Worm (Caenorhabditis elegans) whole organism, midembryonic: ENCODE data around the gene nos-3.
"Not testable (repeated sequence)": the region's sequence is repeated elsewhere in the genome, so short reads cannot be mapped to it uniquely, and the experiment has no call there.

Source experiments
- T22C8.4 ChIP-seq: fragments of 200-800 bp; sonication (Bioruptor generic); IDR thresholded peaks from 2 replicates; pipeline ENCODE4 v1.3.6; 2022; ENCODE audit warnings: missing genetic modification characterization, missing compliant biosample characterization
- cog-1 ChIP-seq: sonication (generic microtip); optimal IDR thresholded peaks from 2 replicates; lab custom pipeline; 2016; ENCODE audit warnings: missing genetic modification characterization, missing compliant biosample characterization
- flt-1 ChIP-seq: fragments of 200-800 bp; sonication (Bioruptor generic); IDR thresholded peaks from 2 replicates; pipeline ENCODE4 v1.3.6; 2022; ENCODE audit warnings: missing genetic modification characterization, missing compliant biosample characterization
- klf-2 ChIP-seq: fragments of 200-800 bp; sonication (Bioruptor generic); conservative IDR thresholded peaks from 2 replicates; pipeline ENCODE4 v1.3.6; 2022; ENCODE audit warnings: missing genetic modification reagents, missing genetic modification characterization, missing compliant biosample characterization
- med-1 ChIP-seq: sonication (generic microtip); optimal IDR thresholded peaks from 2 replicates; lab custom pipeline; 2017; ENCODE audit warnings: missing genetic modification characterization, mild to moderate bottlenecking, missing compliant biosample characterization, antibody characterized with exemption, missing genetic modification reagents; ENCODE audit not compliant: insufficient read depth
- ref-1 ChIP-seq: fragments of 200-800 bp; sonication (Bioruptor generic); conservative IDR thresholded peaks from 2 replicates; pipeline ENCODE4 v1.3.6; 2022; ENCODE audit warnings: missing genetic modification reagents, missing genetic modification characterization, missing compliant biosample characterization
- tab-1 ChIP-seq: fragments of 200-800 bp; sonication (Bioruptor generic); IDR thresholded peaks from 2 replicates; pipeline ENCODE4 v1.3.6; 2022; ENCODE audit warnings: missing genetic modification characterization, missing compliant biosample characterization
- ztf-23 ChIP-seq: fragments of 200-800 bp; sonication (Bioruptor generic); IDR thresholded peaks from 2 replicates; pipeline ENCODE4 v1.3.6; 2022; ENCODE audit warnings: missing genetic modification reagents, missing genetic modification characterization, missing compliant biosample characterization
- ztf-29 ChIP-seq: fragments of 200-800 bp; sonication (Bioruptor generic); IDR thresholded peaks from 2 replicates; pipeline ENCODE4 v1.3.6; 2022; ENCODE audit warnings: missing genetic modification reagents, missing genetic modification characterization, missing compliant biosample characterization

Gene nos-3

ce11 chrII:9718631-9719252 is 27.4 kb upstream of the nos-3 start, which contains the start of gene Y53C12A.11:
Gene Y53C12A.11 (minus strand): TSS chrII:9718698.
- not testable (repeated sequence) for TF ChIP-seq ref-1 (GFP tag; lab: Robert Waterston, UW); ztf-23 (GFP tag; lab: Robert Waterston, UW); med-1 (GFP tag; lab: Kevin White, UChicago)

- no peak for TF ChIP-seq flt-1
- no peak for TF ChIP-seq ztf-23 (GFP tag; lab: Robert Waterston, UW)
- no peak for TF ChIP-seq med-1 (GFP tag; lab: Kevin White, UChicago)
- no peak for TF ChIP-seq klf-2 (GFP tag; lab: Robert Waterston, UW)
- TF ChIP-seq ref-1 (GFP tag; lab: Robert Waterston, UW), result no peak
- TF ChIP-seq T22C8.4 (GFP tag; lab: Robert Waterston, UW), result no peak
- TF ChIP-seq ztf-29 (GFP tag; lab: Robert Waterston, UW), result no peak
- no peak for TF ChIP-seq tab-1 (GFP tag; lab: Robert Waterston, UW)
- no peak for TF ChIP-seq cog-1
Observed at ce11 chrII:9724464-9724863, 21.7 kb upstream of the nos-3 start, which contains the start of gene cutl-2. Gene cutl-2 (minus strand): TSS chrII:9724673.

- TF ChIP-seq cog-1 (no peak), tab-1 (GFP tag; lab: Robert Waterston, UW) (no peak), ztf-29 (GFP tag; lab: Robert Waterston, UW) (no peak), flt-1 (no peak), med-1 (GFP tag; lab: Kevin White, UChicago) (no peak), klf-2 (GFP tag; lab: Robert Waterston, UW) (no peak), ztf-23 (GFP tag; lab: Robert Waterston, UW) (no peak), T22C8.4 (GFP tag; lab: Robert Waterston, UW) (no peak), ref-1 (GFP tag; lab: Robert Waterston, UW) (no peak)
Observed at ce11 chrII:9725056-9725455, 21.1 kb upstream of the nos-3 start.

ce11 chrII:9727192-9727699 is 18.9 kb upstream of the nos-3 start:
- no peak for TF ChIP-seq tab-1 (GFP tag; lab: Robert Waterston, UW)
- TF ChIP-seq flt-1, result no peak
- TF ChIP-seq T22C8.4 (GFP tag; lab: Robert Waterston, UW), result no peak
- no peak for TF ChIP-seq ref-1 (GFP tag; lab: Robert Waterston, UW)
- TF ChIP-seq ztf-23 (GFP tag; lab: Robert Waterston, UW), result no peak
- TF ChIP-seq ztf-29 (GFP tag; lab: Robert Waterston, UW), result no peak
- TF ChIP-seq klf-2 (GFP tag; lab: Robert Waterston, UW), result no peak
- TF ChIP-seq med-1 (GFP tag; lab: Kevin White, UChicago), result no peak
- no peak for TF ChIP-seq cog-1

- TF ChIP-seq tab-1 (GFP tag; lab: Robert Waterston, UW) (no peak), ref-1 (GFP tag; lab: Robert Waterston, UW) (no peak), T22C8.4 (GFP tag; lab: Robert Waterston, UW) (no peak), klf-2 (GFP tag; lab: Robert Waterston, UW) (no peak), cog-1 (no peak), med-1 (GFP tag; lab: Kevin White, UChicago) (no peak), ztf-29 (GFP tag; lab: Robert Waterston, UW) (no peak), ztf-23 (GFP tag; lab: Robert Waterston, UW) (no peak), flt-1 (no peak)
Observed at ce11 chrII:9728506-9728905, 17.6 kb upstream of the nos-3 start.

ce11 chrII:9729196-9729595 is 16.9 kb upstream of the nos-3 start:
- TF ChIP-seq ztf-29 (GFP tag; lab: Robert Waterston, UW) (no peak), flt-1 (no peak), cog-1 (no peak), ztf-23 (GFP tag; lab: Robert Waterston, UW) (no peak), klf-2 (GFP tag; lab: Robert Waterston, UW) (no peak), med-1 (GFP tag; lab: Kevin White, UChicago) (no peak), T22C8.4 (GFP tag; lab: Robert Waterston, UW) (no peak), tab-1 (GFP tag; lab: Robert Waterston, UW) (no peak), ref-1 (GFP tag; lab: Robert Waterston, UW) (no peak)

- TF ChIP-seq ztf-23 (GFP tag; lab: Robert Waterston, UW) (no peak), flt-1 (no peak), cog-1 (no peak), klf-2 (GFP tag; lab: Robert Waterston, UW) (no peak), med-1 (GFP tag; lab: Kevin White, UChicago) (no peak), ztf-29 (GFP tag; lab: Robert Waterston, UW) (no peak), tab-1 (GFP tag; lab: Robert Waterston, UW) (no peak), ref-1 (GFP tag; lab: Robert Waterston, UW) (no peak), T22C8.4 (GFP tag; lab: Robert Waterston, UW) (no peak)
Observed at ce11 chrII:9729866-9730265, 16.2 kb upstream of the nos-3 start.

ce11 chrII:9731810-9732209 is 14.3 kb upstream of the nos-3 start, which contains the start of gene mab-3:
Gene mab-3 (plus strand): TSS chrII:9732137.
- not testable (repeated sequence) for TF ChIP-seq klf-2 (GFP tag; lab: Robert Waterston, UW); ztf-29 (GFP tag; lab: Robert Waterston, UW); flt-1

- TF ChIP-seq cog-1, result no peak
- no peak for TF ChIP-seq med-1 (GFP tag; lab: Kevin White, UChicago)
- TF ChIP-seq T22C8.4 (GFP tag; lab: Robert Waterston, UW), result no peak
- no peak for TF ChIP-seq ztf-29 (GFP tag; lab: Robert Waterston, UW)
- no peak for TF ChIP-seq tab-1 (GFP tag; lab: Robert Waterston, UW)
- TF ChIP-seq klf-2 (GFP tag; lab: Robert Waterston, UW), result no peak
- TF ChIP-seq flt-1, result no peak
- no peak for TF ChIP-seq ref-1 (GFP tag; lab: Robert Waterston, UW)
- TF ChIP-seq ztf-23 (GFP tag; lab: Robert Waterston, UW), result no peak
Observed at ce11 chrII:9735785-9736184, 10.3 kb upstream of the nos-3 start.
